Fruit fly (Drosophila melanogaster): ENCODE results near the gene CG46460.

DNA sequence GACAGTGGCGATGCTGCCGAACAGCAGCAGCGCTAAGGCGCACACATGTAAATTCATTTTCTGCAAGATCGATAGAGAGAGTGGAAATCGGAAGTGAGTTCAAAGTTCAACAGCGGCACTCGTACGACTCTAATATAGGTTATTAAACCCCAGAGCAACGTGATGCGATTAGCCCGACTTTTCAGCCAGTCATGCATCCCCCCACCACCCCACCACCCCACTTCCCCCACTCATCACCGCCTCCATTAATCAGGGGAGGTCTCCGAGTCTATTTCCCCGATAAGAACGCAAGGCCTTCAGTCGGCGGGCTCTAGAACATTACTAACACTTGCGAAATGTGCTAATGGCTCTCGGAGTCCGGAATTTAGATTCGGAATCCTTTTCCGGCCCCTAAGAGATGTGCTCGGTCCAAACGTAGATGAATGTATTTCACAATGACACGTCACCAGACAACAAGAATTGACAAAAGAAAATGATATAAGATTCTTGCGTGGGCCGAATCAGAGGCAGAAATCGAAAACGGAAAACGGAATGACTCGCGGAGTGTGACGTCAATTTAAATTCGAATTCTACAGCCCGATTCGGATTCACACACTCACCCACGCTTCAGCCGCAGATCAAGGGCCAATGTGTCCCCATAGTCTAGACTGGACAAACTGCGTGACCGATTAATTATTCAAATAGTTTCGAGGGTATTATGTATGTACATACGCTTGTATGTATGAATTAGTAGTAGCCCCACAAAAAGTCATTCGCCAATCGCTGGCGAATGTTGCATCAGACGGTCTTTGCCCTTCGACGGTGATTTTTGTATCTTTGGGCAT, 1.2 kb downstream of the CG46460 start:
- TF ChIP-seq psq (optimal IDR thresholded peaks at IDR 0.05) (no peak), insv (optimal IDR thresholded peaks at IDR 0.05) (no peak), h (optimal IDR thresholded peaks at IDR 0.05) (no peak)
